Worm (Caenorhabditis elegans) whole organism, L1 larva: ENCODE results near the gene nhr-131.

Source experiments
- aha-1 ChIP-seq: fragments of 150-350 bp; optimal IDR thresholded peaks from 2 replicates; lab custom pipeline; 2014; ENCODE audit warnings: missing biosample characterization, missing genetic modification characterization
- alr-1 ChIP-seq: fragments of 200-800 bp; sonication (Bioruptor generic); optimal IDR thresholded peaks from 2 replicates; lab custom pipeline; 2018; ENCODE audit warnings: borderline replicate concordance, mild to moderate bottlenecking, missing genetic modification characterization, missing compliant biosample characterization
- blmp-1 ChIP-seq: fragments of 150-350 bp; optimal IDR thresholded peaks from 2 replicates; lab custom pipeline; 2014; ENCODE audit warnings: missing biosample characterization, missing genetic modification characterization
- ceh-63 ChIP-seq: fragments of 200-800 bp; sonication (Bioruptor generic); optimal IDR thresholded peaks from 2 replicates; lab custom pipeline; 2018; ENCODE audit warnings: mild to moderate bottlenecking, missing genetic modification characterization, missing compliant biosample characterization
- ceh-82 ChIP-seq, 3 experiments: fragments of 150-350 bp in 1 of 3; sonication (generic microtip) in 2 of 3; optimal IDR thresholded peaks; 2 replicates each; lab custom pipeline; 2014 to 2017; ENCODE audit warnings: missing biosample characterization in 3 of 3, missing genetic modification characterization in 3 of 3
- ceh-90 ChIP-seq: sonication (generic microtip); optimal IDR thresholded peaks from 2 replicates; lab custom pipeline; 2016; ENCODE audit warnings: missing genetic modification characterization, missing compliant biosample characterization
- dpl-1 ChIP-seq, 3 experiments: fragments of 150-350 bp in 2 of 3; sonication (generic microtip) in 1 of 3; optimal IDR thresholded peaks; 2 replicates each; lab custom pipeline; 2014 to 2017; ENCODE audit warnings: missing biosample characterization in 3 of 3, missing genetic modification characterization in 3 of 3, missing genetic modification reagents in 3 of 3
- efl-3 ChIP-seq: fragments of 200-800 bp; sonication (Bioruptor generic); optimal IDR thresholded peaks from 2 replicates; lab custom pipeline; 2018; ENCODE audit warnings: mild to moderate bottlenecking, missing genetic modification characterization, missing compliant biosample characterization
- egl-27 ChIP-seq, 2 experiments: fragments of 150-350 bp in 1 of 2; sonication (generic microtip); optimal IDR thresholded peaks; 3 replicates each; lab custom pipeline; 2017 to 2018; ENCODE audit warnings: missing biosample characterization in 2 of 2, missing genetic modification characterization in 2 of 2, missing genetic modification reagents in 2 of 2
- elt-2 ChIP-seq: sonication (generic microtip); optimal IDR thresholded peaks from 2 replicates; lab custom pipeline; 2016; ENCODE audit warnings: missing genetic modification characterization, mild to moderate bottlenecking, inconsistent platforms, missing compliant biosample characterization, missing genetic modification reagents
- ets-5 ChIP-seq: fragments of 200-800 bp; sonication (Bioruptor generic); IDR thresholded peaks from 2 replicates; pipeline ENCODE4 v1.3.6; 2022; ENCODE audit warnings: missing genetic modification characterization, missing compliant biosample characterization
- fkh-10 ChIP-seq: sonication (generic microtip); optimal IDR thresholded peaks from 2 replicates; lab custom pipeline; 2017; ENCODE audit warnings: missing biosample characterization, missing genetic modification reagents, missing genetic modification characterization
- fkh-4 ChIP-seq: sonication (generic microtip); optimal IDR thresholded peaks from 2 replicates; lab custom pipeline; 2016; ENCODE audit warnings: missing compliant biosample characterization, missing genetic modification characterization, borderline replicate concordance
- fkh-8 ChIP-seq: sonication (generic microtip); optimal IDR thresholded peaks from 2 replicates; lab custom pipeline; 2016; ENCODE audit warnings: mild to moderate bottlenecking, missing genetic modification characterization, missing compliant biosample characterization
- fos-1 ChIP-seq: fragments of 150-350 bp; optimal IDR thresholded peaks from 2 replicates; lab custom pipeline; 2014; ENCODE audit warnings: missing biosample characterization, missing genetic modification characterization
- hlh-4 ChIP-seq: sonication (generic microtip); optimal IDR thresholded peaks from 2 replicates; lab custom pipeline; 2016; ENCODE audit warnings: mild to moderate bottlenecking, missing genetic modification characterization, missing compliant biosample characterization
- hpl-2 ChIP-seq: fragments of 150-350 bp; optimal IDR thresholded peaks from 2 replicates; lab custom pipeline; 2014; ENCODE audit warnings: missing biosample characterization, missing genetic modification reagents, missing genetic modification characterization
- isw-1 ChIP-seq: fragments of 200-800 bp; sonication (Bioruptor generic); IDR thresholded peaks from 2 replicates; pipeline ENCODE4 v1.3.6; 2022; ENCODE audit warnings: missing genetic modification characterization, missing compliant biosample characterization
- lin-13 ChIP-seq: fragments of 150-350 bp; optimal IDR thresholded peaks from 2 replicates; lab custom pipeline; 2014; ENCODE audit warnings: missing biosample characterization, missing genetic modification reagents, missing genetic modification characterization
- lin-35 ChIP-seq, 2 experiments: fragments of 150-350 bp; optimal IDR thresholded peaks; 2 replicates each; lab custom pipeline; 2014; ENCODE audit warnings: missing biosample characterization in 2 of 2, missing genetic modification characterization in 2 of 2, missing genetic modification reagents in 2 of 2
- lin-39 ChIP-seq: fragments of 150-350 bp; optimal IDR thresholded peaks from 2 replicates; lab custom pipeline; 2014; ENCODE audit warnings: missing biosample characterization, missing genetic modification reagents, missing genetic modification characterization
- lir-3 ChIP-seq: sonication (generic microtip); optimal IDR thresholded peaks from 2 replicates; lab custom pipeline; 2016; ENCODE audit warnings: mild to moderate bottlenecking, missing genetic modification characterization, moderate library complexity, missing compliant biosample characterization; ENCODE audit not compliant: poor library complexity
- lsy-2 ChIP-seq, 2 experiments: fragments of 150-350 bp; optimal IDR thresholded peaks; 2 replicates each; lab custom pipeline; 2014; ENCODE audit warnings: missing biosample characterization in 2 of 2, missing genetic modification characterization in 2 of 2
- mab-9 ChIP-seq: fragments of 200-800 bp; sonication (Bioruptor generic); IDR thresholded peaks from 2 replicates; pipeline ENCODE4 v1.3.6; 2022; ENCODE audit warnings: missing genetic modification reagents, missing genetic modification characterization, missing compliant biosample characterization
- mef-2 ChIP-seq: fragments of 150-350 bp; optimal IDR thresholded peaks from 2 replicates; lab custom pipeline; 2014; ENCODE audit warnings: missing biosample characterization, missing genetic modification characterization
- nhr-19 ChIP-seq: fragments of 200-800 bp; sonication (Bioruptor generic); conservative IDR thresholded peaks from 2 replicates; pipeline ENCODE4 v1.3.6; 2022; ENCODE audit warnings: missing genetic modification characterization, missing compliant biosample characterization
- nhr-47 ChIP-seq: sonication (generic microtip); optimal IDR thresholded peaks from 2 replicates; lab custom pipeline; 2016; ENCODE audit warnings: mild to moderate bottlenecking, missing genetic modification characterization, moderate library complexity, missing compliant biosample characterization
- nhr-77 ChIP-seq: fragments of 150-350 bp; optimal IDR thresholded peaks from 2 replicates; lab custom pipeline; 2014; ENCODE audit warnings: missing biosample characterization, missing genetic modification characterization
- nhr-90 ChIP-seq: sonication (generic microtip); optimal IDR thresholded peaks from 2 replicates; lab custom pipeline; 2016; ENCODE audit warnings: mild to moderate bottlenecking, missing genetic modification characterization, missing compliant biosample characterization; ENCODE audit not compliant: poor library complexity
- pag-3 ChIP-seq: sonication (generic microtip); optimal IDR thresholded peaks from 2 replicates; lab custom pipeline; 2017; ENCODE audit warnings: missing genetic modification characterization, mild to moderate bottlenecking, missing compliant biosample characterization, antibody characterized with exemption, borderline replicate concordance; ENCODE audit not compliant: insufficient read depth
- pqm-1 ChIP-seq: sonication (generic microtip); optimal IDR thresholded peaks from 3 replicates; lab custom pipeline; 2017; ENCODE audit warnings: missing biosample characterization, missing genetic modification characterization
- rnt-1 ChIP-seq: sonication (generic microtip); optimal IDR thresholded peaks from 2 replicates; lab custom pipeline; 2016; ENCODE audit warnings: mild to moderate bottlenecking, missing genetic modification characterization, moderate library complexity, missing compliant biosample characterization
- skn-1 ChIP-seq: fragments of 150-350 bp; optimal IDR thresholded peaks from 2 replicates; lab custom pipeline; 2014; ENCODE audit warnings: missing biosample characterization, missing genetic modification characterization
- snu-23 ChIP-seq: sonication (generic microtip); optimal IDR thresholded peaks from 2 replicates; lab custom pipeline; 2016; ENCODE audit warnings: missing genetic modification characterization, missing compliant biosample characterization
- sox-4 ChIP-seq: sonication (generic microtip); optimal IDR thresholded peaks from 2 replicates; lab custom pipeline; 2016; ENCODE audit warnings: missing genetic modification characterization, missing compliant biosample characterization
- swsn-7 ChIP-seq: sonication (generic microtip); optimal IDR thresholded peaks from 2 replicates; lab custom pipeline; 2016; ENCODE audit warnings: missing genetic modification characterization, missing compliant biosample characterization
- unc-130 ChIP-seq: fragments of 150-350 bp; optimal IDR thresholded peaks from 2 replicates; lab custom pipeline; 2017; ENCODE audit warnings: missing biosample characterization, missing genetic modification characterization, inconsistent platforms
- unc-30 ChIP-seq: sonication (generic microtip); optimal IDR thresholded peaks from 2 replicates; lab custom pipeline; 2017; ENCODE audit warnings: missing biosample characterization, missing genetic modification characterization
- unc-98 ChIP-seq: fragments of 200-800 bp; sonication (Bioruptor generic); IDR thresholded peaks from 2 replicates; pipeline ENCODE4 v1.3.6; 2022; ENCODE audit warnings: missing genetic modification characterization, missing compliant biosample characterization
- vab-15 ChIP-seq: sonication (generic microtip); optimal IDR thresholded peaks from 2 replicates; lab custom pipeline; 2017; ENCODE audit warnings: missing genotype, mild to moderate bottlenecking, missing genetic modification characterization, missing compliant biosample characterization
- zag-1 ChIP-seq: fragments of 150-350 bp; optimal IDR thresholded peaks from 2 replicates; lab custom pipeline; 2014; ENCODE audit warnings: missing biosample characterization, missing genetic modification characterization
- ztf-11 ChIP-seq, 2 experiments: sonication (generic microtip); optimal IDR thresholded peaks; 2 replicates each; lab custom pipeline; 2016 to 2017; ENCODE audit warnings: missing genetic modification characterization in 2 of 2, missing biosample characterization in 1 of 2, missing compliant biosample characterization in 1 of 2
- ztf-4 ChIP-seq: fragments of 150-350 bp; optimal IDR thresholded peaks from 2 replicates; lab custom pipeline; 2014; ENCODE audit warnings: missing biosample characterization, missing genetic modification characterization

Gene nhr-131

DNA sequence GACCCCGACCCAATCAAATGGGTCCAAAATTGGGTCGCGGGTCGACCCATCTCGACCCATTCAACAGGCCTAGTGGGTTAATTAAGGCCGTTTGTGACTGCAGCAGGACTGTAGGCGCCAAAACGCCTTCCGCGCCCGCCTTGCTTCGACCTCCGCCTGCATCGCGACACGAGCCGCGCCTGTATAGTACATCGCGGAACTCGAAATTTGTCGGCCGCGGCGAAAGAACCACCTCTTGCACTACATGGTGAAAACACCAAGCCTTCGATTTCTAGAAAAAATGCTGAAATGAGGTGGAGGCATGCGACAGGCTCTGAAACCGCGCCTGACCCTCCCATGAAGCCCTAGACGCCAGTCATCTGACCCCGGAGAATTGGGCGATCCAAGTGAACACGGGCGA is 6.2 kb upstream of the nhr-131 start:
- TF ChIP-seq lir-3: no peak
- no peak for TF ChIP-seq ztf-4 (tag; lab: Kevin White, UChicago)

DNA sequence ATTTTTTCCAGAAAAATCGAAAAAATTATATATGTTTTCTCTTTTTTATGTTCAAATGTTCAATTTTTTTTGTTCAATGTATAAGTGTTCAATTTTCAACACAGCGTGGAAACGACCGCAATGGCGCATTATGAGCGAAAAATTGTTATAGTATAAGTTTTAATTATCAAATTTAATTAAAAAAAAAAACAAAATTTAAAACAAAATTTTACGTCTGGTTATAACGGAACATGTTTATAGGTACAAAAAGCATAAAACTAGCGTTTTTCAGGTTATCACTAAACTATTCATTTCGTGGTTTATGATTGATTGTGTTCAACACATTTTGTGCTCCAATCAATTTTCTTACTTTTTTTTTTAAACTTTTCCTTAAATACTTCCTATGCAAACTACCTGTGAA is 4.8 kb upstream of the nhr-131 start, which contains the start of gene nhr-106:
TSS of gene nhr-106 (plus strand) at position 301 of the 400 bp plus-strand sequence.
- TF ChIP-seq zag-1 (tag; lab: Kevin White, UChicago) (no peak), unc-98 (GFP tag; lab: Robert Waterston, UW) (no peak), ceh-90 (tag; lab: Kevin White, UChicago) (no peak), hpl-2 (GFP tag; lab: Kevin White, UChicago) (no peak), efl-3 (GFP tag; lab: Kevin White, UChicago) (no peak), elt-2 (tag; lab: Kevin White, UChicago) (no peak), ztf-11 (tag; optimal IDR thresholded peaks at IDR 0.05; lab: Kevin White, UChicago) (no peak), egl-27 (tag; optimal IDR thresholded peaks at IDR 0.05; lab: Kevin White, UChicago) (no peak), unc-30 (tag; lab: Kevin White, UChicago) (no peak)
- TF ChIP-seq, all 84 proteins: peak for 0

DNA sequence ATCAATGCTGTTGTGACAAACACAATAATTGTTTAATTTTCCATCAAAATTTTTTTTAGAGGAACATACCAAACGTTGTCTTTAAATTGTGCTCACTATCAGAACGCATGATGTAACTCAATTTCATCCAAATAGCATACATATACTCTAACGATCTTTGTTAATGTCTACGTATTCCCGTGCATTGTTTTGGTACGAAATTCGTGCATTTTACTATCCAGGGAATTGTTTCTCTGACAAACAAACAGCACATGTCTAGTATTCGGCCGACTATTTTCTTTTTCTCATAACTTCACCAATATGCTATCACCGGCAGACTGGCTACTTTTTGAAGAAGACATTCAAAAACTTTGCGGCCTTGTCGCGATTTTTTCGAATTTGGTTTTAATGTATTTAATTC is 2.7 kb upstream of the nhr-131 start, which contains the start of gene str-196:
TSS of gene str-196 (plus strand) at position 301 of the 400 bp plus-strand sequence.
- TF ChIP-seq lin-13: no peak
- TF ChIP-seq fkh-8 (tag; lab: Kevin White, UChicago): no peak
- no peak for TF ChIP-seq pqm-1
- no peak for TF ChIP-seq ceh-63 (GFP tag; lab: Kevin White, UChicago)
- no peak for TF ChIP-seq ceh-82 (tag; optimal IDR thresholded peaks at IDR 0.05; lab: Kevin White, UChicago)
- no peak for TF ChIP-seq unc-130
- no peak for TF ChIP-seq dpl-1 (GFP tag; optimal IDR thresholded peaks at IDR 0.05; lab: Kevin White, UChicago)
- no peak for TF ChIP-seq rnt-1
- TF ChIP-seq pag-3 (tag; lab: Kevin White, UChicago): no peak
- no peak for TF ChIP-seq nhr-19 (GFP tag; lab: Robert Waterston, UW)
- TF ChIP-seq isw-1 (GFP tag; lab: Robert Waterston, UW): no peak
- no peak for TF ChIP-seq fkh-4 (tag; lab: Kevin White, UChicago)
- TF ChIP-seq swsn-7: no peak
- TF ChIP-seq lin-35 (GFP tag; optimal IDR thresholded peaks at IDR 0.05; lab: Kevin White, UChicago): no peak

DNA sequence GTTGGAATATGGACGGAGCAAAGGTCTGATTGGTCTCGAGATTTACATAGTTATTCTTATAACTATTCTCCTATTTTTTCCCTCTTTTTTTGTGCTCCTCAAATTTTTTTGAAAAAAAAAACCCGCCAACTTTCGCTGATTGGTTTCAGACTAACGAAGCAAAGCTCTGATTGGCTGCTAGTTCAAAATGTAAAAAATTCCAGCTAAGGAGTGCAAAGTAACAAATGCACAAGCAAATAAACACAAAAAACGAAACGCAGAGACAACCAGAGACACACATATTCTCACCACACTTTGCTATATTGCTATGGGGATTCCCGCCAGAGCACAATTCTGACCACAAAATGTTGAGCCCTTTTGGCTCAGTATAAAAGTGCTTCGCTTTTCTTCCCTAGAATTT is 3.2 kb downstream of the nhr-131 start, which contains the start of gene T01G6.1:
TSS of gene T01G6.1 (plus strand) at position 301 of the 400 bp plus-strand sequence.
- TF ChIP-seq lsy-2 (tag; optimal IDR thresholded peaks at IDR 0.05; lab: Kevin White, UChicago) (no peak), lin-39 (tag; lab: Kevin White, UChicago) (no peak), fos-1 (tag; lab: Kevin White, UChicago) (no peak), blmp-1 (no peak), ceh-63 (GFP tag; lab: Kevin White, UChicago) (no peak)
- TF ChIP-seq, all 84 proteins: peak for 0

DNA sequence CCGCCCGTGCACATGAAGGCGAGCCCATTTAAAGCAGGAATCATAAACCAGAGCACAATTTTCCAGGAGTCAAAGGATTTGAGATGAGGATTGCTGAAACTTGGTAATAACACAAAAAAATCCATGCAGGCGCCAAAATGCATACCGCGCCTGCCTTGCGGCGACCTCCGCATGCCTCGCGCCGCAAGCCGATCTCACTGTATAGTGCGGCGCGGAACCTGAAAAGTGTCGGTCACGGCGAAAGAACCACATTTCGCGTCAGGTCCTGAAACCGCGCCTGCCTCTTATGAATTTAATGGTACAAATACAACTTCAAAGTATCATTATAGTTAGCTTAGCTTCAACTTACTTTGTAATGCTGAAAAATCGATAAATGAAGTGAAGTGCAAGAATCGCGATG is 6.4 kb downstream of the nhr-131 start:
- TF ChIP-seq nhr-47: no peak
- TF ChIP-seq ztf-4 (tag; lab: Kevin White, UChicago): no peak
- TF ChIP-seq unc-98 (GFP tag; lab: Robert Waterston, UW): no peak
- no peak for TF ChIP-seq vab-15
- no peak for TF ChIP-seq lin-35 (GFP tag; optimal IDR thresholded peaks at IDR 0.05; lab: Kevin White, UChicago)
- TF ChIP-seq hlh-4 (tag; lab: Kevin White, UChicago): no peak
- TF ChIP-seq, all 84 proteins: peak for 0

DNA sequence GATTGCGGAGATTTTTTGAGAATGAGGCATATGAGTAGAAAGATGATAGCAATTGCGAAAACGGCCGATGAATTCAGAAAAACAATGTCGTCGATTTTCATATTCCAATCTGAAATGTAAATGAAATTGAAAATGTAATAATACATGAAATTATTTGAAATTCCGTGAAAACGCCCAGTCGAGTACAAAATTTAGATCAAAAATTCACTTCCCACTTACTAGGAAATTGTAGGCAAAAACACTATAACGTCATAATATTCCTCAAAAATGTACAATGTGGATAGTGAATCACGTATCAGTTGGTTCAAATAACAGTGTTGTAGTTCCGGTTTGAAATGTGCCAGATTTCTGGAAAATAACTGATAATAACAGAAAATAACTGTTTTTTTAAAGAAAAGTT is 7.1 kb downstream of the nhr-131 start, which contains the start of gene str-256:
TSS of gene str-256 (minus strand) at position 101 of the 400 bp plus-strand sequence.
- no peak for TF ChIP-seq nhr-90
- no peak for TF ChIP-seq hpl-2 (GFP tag; lab: Kevin White, UChicago)
- no peak for TF ChIP-seq mab-9 (GFP tag; lab: Robert Waterston, UW)
- no peak for TF ChIP-seq aha-1
- no peak for TF ChIP-seq fkh-10 (GFP tag; lab: Kevin White, UChicago)
- TF ChIP-seq snu-23 (GFP tag; lab: Kevin White, UChicago): no peak
- TF ChIP-seq mef-2 (tag; lab: Kevin White, UChicago): no peak
- no peak for TF ChIP-seq alr-1
- no peak for TF ChIP-seq ets-5 (GFP tag; lab: Robert Waterston, UW)
- TF ChIP-seq sox-4 (tag; lab: Kevin White, UChicago): no peak
- no peak for TF ChIP-seq skn-1 (tag; lab: Kevin White, UChicago)
- no peak for TF ChIP-seq isw-1 (GFP tag; lab: Robert Waterston, UW)
- TF ChIP-seq efl-3 (GFP tag; lab: Kevin White, UChicago): no peak
- no peak for TF ChIP-seq nhr-77 (tag; lab: Kevin White, UChicago)
